Worm (Caenorhabditis elegans) whole organism, early embryonic: ENCODE data around the gene R52.6.

Source experiments
- ets-7 ChIP-seq: sonication (generic microtip); optimal IDR thresholded peaks from 2 replicates; lab custom pipeline; 2016; ENCODE audit warnings: missing genotype, missing genetic modification characterization, missing compliant biosample characterization
- pes-1 ChIP-seq: fragments of 200-800 bp; sonication (Bioruptor generic); IDR thresholded peaks from 2 replicates; pipeline ENCODE4 v1.3.6; 2022; ENCODE audit warnings: missing genetic modification reagents, missing genetic modification characterization, missing compliant biosample characterization

DNA sequence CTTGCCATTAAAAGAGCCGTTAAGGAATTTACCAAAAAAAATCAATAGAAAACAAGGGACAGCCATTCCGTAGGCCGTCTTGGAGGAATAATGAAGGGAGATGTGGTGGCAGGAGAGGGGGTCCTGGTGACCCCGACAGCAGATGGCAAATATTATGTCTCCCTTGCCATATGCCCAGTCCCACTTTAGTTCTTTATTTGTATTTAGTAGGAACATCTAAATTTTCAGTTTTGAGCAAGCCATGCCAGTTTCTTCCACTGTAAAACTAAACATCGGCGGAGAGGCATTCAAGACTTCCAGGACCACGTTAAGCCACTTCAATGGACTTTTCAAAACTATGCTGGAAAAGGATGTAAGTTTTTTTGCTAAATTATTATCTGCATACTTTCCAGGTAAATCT lies 24.4 kb upstream of the R52.6 start, which contains the start of gene C40A11.4:
- TF ChIP-seq ets-7 (tag; lab: Kevin White, UChicago) = no peak
- TF ChIP-seq pes-1 (GFP tag; lab: Robert Waterston, UW) = no peak
